Worm (Caenorhabditis elegans) whole organism, L1 larva: ENCODE measurements around the gene K08D10.10.

ENCODE experiments used
- ama-1 ChIP-seq: fragments of 150-350 bp; optimal IDR thresholded peaks from 2 replicates; lab custom pipeline; 2014
- ets-5 ChIP-seq: fragments of 200-800 bp; sonication (Bioruptor generic); IDR thresholded peaks from 2 replicates; pipeline ENCODE4 v1.3.6; 2022; ENCODE audit warnings: missing genetic modification characterization, missing compliant biosample characterization
- fkh-4 ChIP-seq: sonication (generic microtip); optimal IDR thresholded peaks from 2 replicates; lab custom pipeline; 2016; ENCODE audit warnings: missing compliant biosample characterization, missing genetic modification characterization, borderline replicate concordance
- fkh-8 ChIP-seq: sonication (generic microtip); optimal IDR thresholded peaks from 2 replicates; lab custom pipeline; 2016; ENCODE audit warnings: mild to moderate bottlenecking, missing genetic modification characterization, missing compliant biosample characterization
- jun-1 ChIP-seq: fragments of 150-350 bp; optimal IDR thresholded peaks from 2 replicates; lab custom pipeline; 2014; ENCODE audit warnings: missing biosample characterization, missing genetic modification reagents, missing genetic modification characterization
- lin-13 ChIP-seq: fragments of 150-350 bp; optimal IDR thresholded peaks from 2 replicates; lab custom pipeline; 2014; ENCODE audit warnings: missing biosample characterization, missing genetic modification reagents, missing genetic modification characterization
- mdl-1 ChIP-seq, 2 experiments: fragments of 150-350 bp; optimal IDR thresholded peaks; 2 replicates each; lab custom pipeline; 2014 to 2017; ENCODE audit warnings: missing biosample characterization in 2 of 2, missing genetic modification characterization in 2 of 2, inconsistent platforms in 1 of 2
- nhr-19 ChIP-seq: fragments of 200-800 bp; sonication (Bioruptor generic); conservative IDR thresholded peaks from 2 replicates; pipeline ENCODE4 v1.3.6; 2022; ENCODE audit warnings: missing genetic modification characterization, missing compliant biosample characterization
- nhr-28 ChIP-seq: fragments of 150-350 bp; optimal IDR thresholded peaks from 2 replicates; lab custom pipeline; 2014; ENCODE audit warnings: missing biosample characterization, missing genetic modification characterization
- unc-130 ChIP-seq: fragments of 150-350 bp; optimal IDR thresholded peaks from 2 replicates; lab custom pipeline; 2017; ENCODE audit warnings: missing biosample characterization, missing genetic modification characterization, inconsistent platforms

- no peak for TF ChIP-seq unc-130 (tag; lab: Kevin White, UChicago)
- TF ChIP-seq jun-1 (tag; lab: Kevin White, UChicago) = peak; percentile 34
- no peak for TF ChIP-seq ets-5
- TF ChIP-seq nhr-28 (tag; lab: Kevin White, UChicago) = no peak
- no peak for TF ChIP-seq fkh-8 (tag; lab: Kevin White, UChicago)
- TF ChIP-seq ama-1 (lab: Kevin White, UChicago) = no peak
- TF ChIP-seq lin-13 = no peak
- TF ChIP-seq fkh-4 = no peak
- no peak for TF ChIP-seq mdl-1 (tag; optimal IDR thresholded peaks at IDR 0.05; lab: Kevin White, UChicago)
- no peak for TF ChIP-seq nhr-19 (GFP tag; lab: Robert Waterston, UW)
Observed at ce11 chrIV:4147891-4148290, 4.1 kb upstream of the K08D10.10 start.
